Worm (Caenorhabditis elegans): ENCODE data around the gene col-168.

DNA sequence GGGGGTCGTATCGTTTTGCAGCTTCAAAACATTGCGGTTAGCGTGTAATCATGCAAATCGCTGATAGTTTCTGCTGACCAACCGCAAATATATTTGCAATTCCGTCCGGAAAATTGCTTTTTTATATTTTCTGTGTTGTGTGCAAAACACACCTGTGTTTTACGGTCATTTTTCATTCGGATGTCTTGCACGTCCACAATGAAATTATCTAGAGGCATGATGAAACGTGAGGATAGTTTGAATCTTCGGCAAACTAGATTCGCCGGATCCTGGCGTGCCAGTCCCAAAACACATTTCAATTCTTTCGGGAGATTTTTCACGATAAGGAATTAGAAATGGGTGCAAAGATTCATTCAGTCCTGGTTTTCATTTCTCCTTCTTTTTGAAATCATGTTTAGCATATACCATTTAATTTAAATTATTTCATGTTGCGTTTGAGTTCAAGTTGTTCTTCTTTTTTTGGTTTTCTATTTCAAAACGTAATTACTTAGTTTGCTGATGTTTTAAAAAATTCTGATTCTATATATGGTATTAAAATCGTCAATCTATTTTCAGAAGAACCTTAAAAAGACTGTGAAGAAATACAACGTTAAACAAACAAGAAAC is 28.9 kb downstream of the col-168 start, which contains the start of gene C03B1.5:
- TF ChIP-seq ceh-83 (GFP tag; optimal IDR thresholded peaks at IDR 0.05) (no peak), unc-120 (tag; optimal IDR thresholded peaks at IDR 0.05; ENCODE audit: poor library complexity, severe bottlenecking) (no peak)
